Worm (Caenorhabditis elegans): ENCODE data around the gene pho-5.
A peak's percentile ranks its signal among the peaks of the same experiment; 100 is the strongest.

The pho-5 gene

ce11 chrIII:7234148-7234547 lies 51.5 kb downstream of the pho-5 start, which contains the start of gene ndus-8 (continued):
- no peak for TF ChIP-seq F10B5.3 (tag; optimal IDR thresholded peaks at IDR 0.05)
- TF ChIP-seq hlh-11 (tag; optimal IDR thresholded peaks at IDR 0.05) = peak; percentile 39
- no peak for TF ChIP-seq madf-9 (GFP tag; conservative IDR thresholded peaks at IDR 0.05)
- peak in 1 of 2 experiments; percentile 89 for TF ChIP-seq lsy-2 (tag; optimal IDR thresholded peaks at IDR 0.05)
- 0 out of 2 replicates have a peak, but pooled peaks have one; percentile 19 for TF ChIP-seq arid-1 (GFP tag; conservative IDR thresholded peaks at IDR 0.05)
- TF ChIP-seq duxl-1 (tag; optimal IDR thresholded peaks at IDR 0.05; ENCODE audit: poor library complexity) = peak; percentile 18
- TF ChIP-seq lin-39 (tag; optimal IDR thresholded peaks at IDR 0.05) = no peak
- no peak for TF ChIP-seq cey-2 (tag; optimal IDR thresholded peaks at IDR 0.05; ENCODE audit: borderline replicate concordance, insufficient read depth)
- TF ChIP-seq mes-2 (tag; optimal IDR thresholded peaks at IDR 0.05; ENCODE audit: poor library complexity, severe bottlenecking) = peak; percentile 82
- TF ChIP-seq rbr-2 (tag; optimal IDR thresholded peaks at IDR 0.05) = peak; percentile 44
- TF ChIP-seq F49E8.2 (tag; optimal IDR thresholded peaks at IDR 0.05; ENCODE audit: borderline replicate concordance) = no peak

Data from whole organism, L4 larva.